Worm (Caenorhabditis elegans) whole organism, L4 larva: ENCODE data around the gene F36H12.3.
"Not testable (repeated sequence)": the region's sequence is repeated elsewhere in the genome, so short reads cannot be mapped to it uniquely, and the experiment has no call there.

ENCODE experiments used
- D1046.2 ChIP-seq: fragments of 200-800 bp; sonication (Bioruptor generic); IDR thresholded peaks from 2 replicates; pipeline ENCODE4 v1.3.6; 2022; ENCODE audit warnings: missing genetic modification characterization, missing compliant biosample characterization
- F49E8.2 ChIP-seq: sonication (generic microtip); optimal IDR thresholded peaks from 2 replicates; lab custom pipeline; 2016; ENCODE audit warnings: missing compliant biosample characterization, mild to moderate bottlenecking, missing genetic modification characterization, borderline replicate concordance
- T26A8.4 ChIP-seq: fragments of 200-800 bp; sonication (Bioruptor generic); IDR thresholded peaks from 2 replicates; pipeline ENCODE4 v1.3.6; 2022; ENCODE audit warnings: missing genetic modification characterization, missing compliant biosample characterization
- aha-1 ChIP-seq: fragments of 150-350 bp; peaks from one replicate; lab custom pipeline; 2014; ENCODE audit warnings: missing biosample characterization, missing genetic modification characterization
- ama-1 ChIP-seq: fragments of 150-350 bp; optimal IDR thresholded peaks from 2 replicates; lab custom pipeline; 2014; ENCODE audit warnings: inconsistent platforms, mixed read lengths
- arid-1 ChIP-seq: fragments of 200-800 bp; sonication (Bioruptor generic); conservative IDR thresholded peaks from 2 replicates; pipeline ENCODE4 v1.3.6; 2022; ENCODE audit warnings: missing genetic modification reagents, missing genetic modification characterization, missing compliant biosample characterization
- ceh-44 ChIP-seq: fragments of 200-800 bp; sonication (Bioruptor generic); IDR thresholded peaks from 2 replicates; pipeline ENCODE4 v1.3.6; 2022; ENCODE audit warnings: missing genetic modification reagents, missing genetic modification characterization, missing compliant biosample characterization
- ceh-82 ChIP-seq: sonication (generic microtip); optimal IDR thresholded peaks from 2 replicates; lab custom pipeline; 2017; ENCODE audit warnings: missing biosample characterization, missing genetic modification characterization
- daf-16 ChIP-seq, 3 experiments: sonication (generic microtip); optimal IDR thresholded peaks; 2 replicates each; lab custom pipeline; 2016 to 2017; ENCODE audit warnings: missing genetic modification characterization in 3 of 3, missing genetic modification reagents in 3 of 3, mild to moderate bottlenecking in 2 of 3, missing compliant biosample characterization in 2 of 3, missing biosample characterization in 1 of 3, moderate library complexity in 1 of 3
- dpl-1 ChIP-seq: fragments of 150-350 bp; optimal IDR thresholded peaks from 2 replicates; lab custom pipeline; 2014; ENCODE audit warnings: missing biosample characterization, missing genetic modification reagents, missing genetic modification characterization
- duxl-1 ChIP-seq: sonication (generic microtip); optimal IDR thresholded peaks from 2 replicates; lab custom pipeline; 2016; ENCODE audit warnings: mild to moderate bottlenecking, missing genetic modification characterization, moderate library complexity, missing compliant biosample characterization; ENCODE audit not compliant: poor library complexity
- dve-1 ChIP-seq: sonication (generic microtip); optimal IDR thresholded peaks from 2 replicates; lab custom pipeline; 2017; ENCODE audit warnings: antibody characterized with exemption, mild to moderate bottlenecking, missing genetic modification characterization, missing compliant biosample characterization; ENCODE audit not compliant: insufficient read depth
- hlh-30 ChIP-seq: sonication (generic microtip); optimal IDR thresholded peaks from 2 replicates; lab custom pipeline; 2017; ENCODE audit warnings: antibody characterized with exemption, mild to moderate bottlenecking, missing genetic modification characterization, missing compliant biosample characterization; ENCODE audit not compliant: insufficient read depth
- lin-38 ChIP-seq: fragments of 200-800 bp; sonication (Bioruptor generic); IDR thresholded peaks from 2 replicates; pipeline ENCODE4 v1.3.6; 2022; ENCODE audit warnings: missing genetic modification reagents, missing genetic modification characterization, missing compliant biosample characterization
- lin-39 ChIP-seq: fragments of 150-350 bp; optimal IDR thresholded peaks from 2 replicates; lab custom pipeline; 2014; ENCODE audit warnings: missing biosample characterization, missing genetic modification reagents, missing genetic modification characterization
- lir-3 ChIP-seq: sonication (generic microtip); optimal IDR thresholded peaks from 2 replicates; lab custom pipeline; 2016; ENCODE audit warnings: mild to moderate bottlenecking, missing genetic modification characterization, missing compliant biosample characterization
- lsy-2 ChIP-seq, 2 experiments: fragments of 150-350 bp in 1 of 2; sonication (generic microtip) in 1 of 2; optimal IDR thresholded peaks; 2 replicates each; lab custom pipeline; 2014 to 2017; ENCODE audit warnings: missing biosample characterization in 2 of 2, missing genetic modification characterization in 2 of 2
- nhr-102 ChIP-seq: sonication (generic microtip); optimal IDR thresholded peaks from 2 replicates; lab custom pipeline; 2016; ENCODE audit warnings: mild to moderate bottlenecking, missing genetic modification characterization, moderate library complexity, missing compliant biosample characterization
- nhr-25 ChIP-seq: sonication (generic microtip); optimal IDR thresholded peaks from 2 replicates; lab custom pipeline; 2017; ENCODE audit warnings: missing genetic modification characterization, mild to moderate bottlenecking, missing compliant biosample characterization, antibody characterized with exemption, moderate library complexity, borderline replicate concordance; ENCODE audit not compliant: insufficient read depth
- nhr-28 ChIP-seq: fragments of 150-350 bp; optimal IDR thresholded peaks from 2 replicates; lab custom pipeline; 2014; ENCODE audit warnings: missing biosample characterization, missing genetic modification characterization
- nhr-42 ChIP-seq: fragments of 200-800 bp; sonication (Bioruptor generic); IDR thresholded peaks from 2 replicates; pipeline ENCODE4 v1.3.6; 2022; ENCODE audit warnings: missing genetic modification characterization, missing compliant biosample characterization
- nhr-77 ChIP-seq: fragments of 150-350 bp; optimal IDR thresholded peaks from 2 replicates; lab custom pipeline; 2014; ENCODE audit warnings: missing biosample characterization, missing genetic modification characterization
- php-3 ChIP-seq: fragments of 200-800 bp; sonication (Bioruptor generic); IDR thresholded peaks from 2 replicates; pipeline ENCODE4 v1.3.6; 2022; ENCODE audit warnings: missing genetic modification reagents, missing genetic modification characterization, missing compliant biosample characterization
- pqm-1 ChIP-seq: sonication (generic microtip); optimal IDR thresholded peaks from 2 replicates; lab custom pipeline; 2017; ENCODE audit warnings: missing biosample characterization, missing genetic modification characterization
- snpc-1.2 ChIP-seq: fragments of 200-800 bp; sonication (Bioruptor generic); IDR thresholded peaks from 2 replicates; pipeline ENCODE4 v1.3.6; 2022; ENCODE audit warnings: missing genetic modification reagents, missing genetic modification characterization, missing compliant biosample characterization
- snpc-4 ChIP-seq: fragments of 150-350 bp; optimal IDR thresholded peaks from 2 replicates; lab custom pipeline; 2014; ENCODE audit warnings: missing biosample characterization, missing genetic modification characterization
- zip-2 ChIP-seq: fragments of 150-350 bp; optimal IDR thresholded peaks from 2 replicates; lab custom pipeline; 2014; ENCODE audit warnings: missing biosample characterization, missing genetic modification characterization

Gene F36H12.3

DNA sequence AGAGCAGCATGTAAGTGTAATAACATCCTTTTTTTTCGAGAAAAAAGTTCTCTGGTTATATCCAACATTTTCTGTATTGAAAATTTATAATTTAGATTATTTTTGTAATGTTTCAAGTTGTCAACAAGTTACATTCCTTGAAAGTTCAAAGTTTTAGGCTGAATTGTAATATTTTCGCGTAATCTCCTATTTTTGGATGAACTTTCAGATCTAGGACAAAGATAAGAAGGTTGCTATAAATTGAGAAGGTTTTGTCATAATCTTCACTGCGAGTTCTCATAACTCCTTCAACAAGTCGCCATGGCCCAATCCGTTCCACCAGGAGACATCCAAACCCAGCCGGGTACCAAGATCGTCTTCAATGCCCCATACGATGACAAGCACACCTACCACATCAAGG, 43.6 kb downstream of the F36H12.3 start, which contains the start of gene msp-65:
msp-65 (plus strand) TSS at position 301 of the 400 bp plus-strand sequence.
- TF ChIP-seq lsy-2 (tag; optimal IDR thresholded peaks at IDR 0.05; lab: Kevin White, UChicago); nhr-77 (tag; lab: Kevin White, UChicago); dpl-1 (GFP tag; lab: Kevin White, UChicago): not testable (repeated sequence)

DNA sequence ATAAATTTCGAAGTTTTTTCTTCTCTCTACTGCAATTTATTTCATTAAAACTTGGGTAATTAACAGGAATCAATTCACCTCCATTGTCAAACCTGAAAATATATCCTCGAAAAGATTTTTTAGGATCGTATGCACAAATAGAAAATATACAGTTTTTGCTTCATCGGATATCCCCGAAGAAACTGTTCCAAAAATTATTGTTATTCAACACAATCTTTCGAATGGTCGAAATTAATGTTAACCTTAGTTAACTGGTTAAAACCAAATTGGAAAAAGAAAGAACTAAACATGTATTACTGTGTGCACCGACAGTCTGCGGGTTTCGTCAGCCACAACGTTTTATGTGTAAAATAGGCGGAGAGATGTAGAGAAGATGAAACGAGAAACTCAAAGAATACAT, 44.5 kb downstream of the F36H12.3 start:
- TF ChIP-seq snpc-1.2 (GFP tag; lab: Robert Waterston, UW) (peak; percentile 99), duxl-1 (tag; lab: Kevin White, UChicago) (peak; percentile 69), nhr-25 (peak; percentile 22), D1046.2 (GFP tag; lab: Robert Waterston, UW) (no peak), dve-1 (tag; lab: Kevin White, UChicago) (peak; percentile 70), ceh-82 (tag; lab: Kevin White, UChicago) (no peak), T26A8.4 (GFP tag; lab: Robert Waterston, UW) (peak; percentile 80), F49E8.2 (tag; lab: Kevin White, UChicago) (peak; percentile 53), snpc-4 (tag; lab: Kevin White, UChicago) (peak; percentile 78), lir-3 (tag; lab: Kevin White, UChicago) (no peak), hlh-30 (tag; lab: Kevin White, UChicago) (peak; percentile 31), lin-38 (GFP tag; lab: Robert Waterston, UW) (peak; percentile 54), nhr-102 (tag; lab: Kevin White, UChicago) (peak; percentile 72), ama-1 (no peak), ceh-44 (GFP tag; lab: Robert Waterston, UW) (no peak), daf-16 (GFP tag; optimal IDR thresholded peaks at IDR 0.05; lab: Kevin White, UChicago) (no peak), daf-16 (tag; optimal IDR thresholded peaks at IDR 0.05; lab: Kevin White, UChicago) (peak; percentile 31), nhr-42 (peak; percentile 25; the same call in 1 of the 2 replicates), lin-39 (tag; lab: Kevin White, UChicago) (no peak), arid-1 (GFP tag; lab: Robert Waterston, UW) (0 out of 2 replicates have a peak, but pooled peaks have one; percentile 18)

DNA sequence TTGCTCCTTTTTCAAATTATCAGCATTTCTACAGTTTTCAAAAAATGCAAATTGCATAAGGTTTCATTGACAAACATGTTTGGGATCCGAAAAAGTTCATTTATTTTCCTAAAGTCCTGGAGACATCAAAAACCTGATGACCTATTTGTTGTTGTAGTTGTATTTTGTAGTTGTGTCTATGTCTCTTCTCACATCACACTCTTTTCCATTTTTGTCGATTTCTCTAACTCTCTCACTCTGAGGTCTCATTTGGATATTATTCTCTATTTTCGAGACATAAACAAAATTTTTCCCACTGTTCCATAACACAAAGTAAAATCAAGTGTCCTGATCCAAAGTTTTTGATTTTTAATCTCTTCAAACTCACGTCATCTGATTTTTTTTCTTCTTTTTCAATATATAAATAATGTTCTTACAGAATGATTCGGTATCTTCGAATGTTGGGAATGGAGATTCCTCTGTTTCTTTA, 46.3 kb downstream of the F36H12.3 start, which contains the start of gene slc-46A:
slc-46A (plus strand) TSS at position 419 of the 469 bp plus-strand sequence.
- TF ChIP-seq zip-2 (tag; lab: Kevin White, UChicago) (no peak), daf-16 (GFP tag; optimal IDR thresholded peaks at IDR 0.05; lab: Kevin White, UChicago) (no peak), daf-16 (tag; optimal IDR thresholded peaks at IDR 0.05; lab: Kevin White, UChicago) (peak; percentile 5), nhr-28 (tag; lab: Kevin White, UChicago) (peak; percentile 86), aha-1 (tag; lab: Kevin White, UChicago) (peak; percentile 61), pqm-1 (tag; lab: Kevin White, UChicago) (peak; percentile 51), hlh-30 (tag; lab: Kevin White, UChicago) (no peak), php-3 (no peak)
- TF ChIP-seq, all 104 proteins: peak for 4
